Fruit fly (Drosophila melanogaster): ENCODE measurements around the gene CG42296.

CG42296 gene

dm6 chr2L:1989278-1989918 lies 46.4 kb downstream of the CG42296 start:
- TF ChIP-seq CG3032 (tag; optimal IDR thresholded peaks at IDR 0.05): no peak
- TF ChIP-seq ss (GFP tag; optimal IDR thresholded peaks at IDR 0.05): peak in 1 of 2 experiments; percentile 23
- peak; percentile 10 for TF ChIP-seq Smox (GFP tag; optimal IDR thresholded peaks at IDR 0.05)
- peak; percentile 26 for TF ChIP-seq CG31627 (GFP tag; optimal IDR thresholded peaks at IDR 0.05)
- TF ChIP-seq net (GFP tag; optimal IDR thresholded peaks at IDR 0.05): peak; percentile 23
- TF ChIP-seq Met (GFP tag; optimal IDR thresholded peaks at IDR 0.05): peak; percentile 37
- TF ChIP-seq OdsH (GFP tag; optimal IDR thresholded peaks at IDR 0.05): no peak
- peak; percentile 15 for TF ChIP-seq CG6808 (GFP tag; optimal IDR thresholded peaks at IDR 0.05)
- peak; percentile 59 for TF ChIP-seq vri (GFP tag; optimal IDR thresholded peaks at IDR 0.05)
- TF ChIP-seq CG3919 (GFP tag; optimal IDR thresholded peaks at IDR 0.05): no peak
- peak; percentile 90 for TF ChIP-seq Sox14 (GFP tag; optimal IDR thresholded peaks at IDR 0.05)
- TF ChIP-seq svp (GFP tag): peak; percentile 99
- TF ChIP-seq CG11902 (GFP tag; optimal IDR thresholded peaks at IDR 0.05): no peak
- TF ChIP-seq fkh (GFP tag; optimal IDR thresholded peaks at IDR 0.05): no peak
- TF ChIP-seq dsx (GFP tag; optimal IDR thresholded peaks at IDR 0.05; ENCODE audit: poor library complexity, severe bottlenecking): peak; percentile 11
- peak; percentile 13; the same call in 1 of the 3 replicates for TF ChIP-seq CG6163 (GFP tag; IDR thresholded peaks at IDR 0.05)
- TF ChIP-seq Sox102F (GFP tag; optimal IDR thresholded peaks at IDR 0.05): peak; percentile 35
- peak; percentile 35 for TF ChIP-seq Eip78C (GFP tag)
- TF ChIP-seq esn (GFP tag; optimal IDR thresholded peaks at IDR 0.05): peak; percentile 20
- peak; percentile 63 for TF ChIP-seq Eip93F (GFP tag; optimal IDR thresholded peaks at IDR 0.05)
- TF ChIP-seq fd59A (GFP tag; optimal IDR thresholded peaks at IDR 0.05): no peak
- TF ChIP-seq Hr38 (GFP tag; optimal IDR thresholded peaks at IDR 0.05): no peak

dm6 chr2L:1988192-1988561 lies 47.7 kb downstream of the CG42296 start, which contains the start of gene Npc2a:
Gene Npc2a, plus strand, starts transcription at chr2L:1988290.
- TF ChIP-seq Blimp-1 (GFP tag; optimal IDR thresholded peaks at IDR 0.05) (no peak), Eip78C (GFP tag) (peak; percentile 28), Met (GFP tag; optimal IDR thresholded peaks at IDR 0.05) (no peak), Hr4 (GFP tag; optimal IDR thresholded peaks at IDR 0.05) (no peak), svp (GFP tag) (peak; percentile 63), CG3919 (GFP tag; optimal IDR thresholded peaks at IDR 0.05) (peak; percentile 3), Sox15 (GFP tag; optimal IDR thresholded peaks at IDR 0.05) (no peak)

- TF ChIP-seq fd85E (GFP tag; optimal IDR thresholded peaks at IDR 0.05) (no peak), Hr39 (GFP tag; optimal IDR thresholded peaks at IDR 0.05) (peak; percentile 64), CG10631 (GFP tag; optimal IDR thresholded peaks at IDR 0.05) (peak; percentile 17), pdm3 (GFP tag; optimal IDR thresholded peaks at IDR 0.05) (peak; percentile 45), Lpt (GFP tag; optimal IDR thresholded peaks at IDR 0.05) (no peak), CG32006 (GFP tag; optimal IDR thresholded peaks at IDR 0.05) (peak; percentile 1), CG4318 (GFP tag; optimal IDR thresholded peaks at IDR 0.05) (no peak), lz (GFP tag; optimal IDR thresholded peaks at IDR 0.05) (no peak), salr (GFP tag; optimal IDR thresholded peaks at IDR 0.05) (peak in 1 of 2 experiments; percentile 36), eg (GFP tag; IDR thresholded peaks at IDR 0.05) (no peak), CG15336 (GFP tag; IDR thresholded peaks at IDR 0.05) (no peak), esn (GFP tag; optimal IDR thresholded peaks at IDR 0.05) (peak; percentile 4), Ets21C (GFP tag; optimal IDR thresholded peaks at IDR 0.05) (peak; percentile 33), svp (GFP tag) (peak; percentile 91), CG9139 (GFP tag; optimal IDR thresholded peaks at IDR 0.05) (peak; percentile 28), CG31627 (GFP tag; optimal IDR thresholded peaks at IDR 0.05) (peak; percentile 1), OdsH (GFP tag; optimal IDR thresholded peaks at IDR 0.05) (peak; percentile 45), CG6163 (GFP tag; IDR thresholded peaks at IDR 0.05) (peak; percentile 19; the same call in 2 of the 3 replicates), Met (GFP tag; optimal IDR thresholded peaks at IDR 0.05) (peak; percentile 47), dsx (GFP tag; optimal IDR thresholded peaks at IDR 0.05; ENCODE audit: poor library complexity, severe bottlenecking) (peak; percentile 22), Sox14 (GFP tag; optimal IDR thresholded peaks at IDR 0.05) (peak; percentile 64), Eip93F (GFP tag; optimal IDR thresholded peaks at IDR 0.05) (peak; percentile 38), CG34406 (GFP tag; optimal IDR thresholded peaks at IDR 0.05) (no peak), CG11294 (GFP tag; IDR thresholded peaks at IDR 0.05) (no peak), achi (GFP tag; optimal IDR thresholded peaks at IDR 0.05) (peak; percentile 31), Eip78C (GFP tag) (peak; percentile 56), ss (GFP tag; optimal IDR thresholded peaks at IDR 0.05) (peak in 1 of 2 experiments; percentile 22), CG6792 (GFP tag; optimal IDR thresholded peaks at IDR 0.05) (no peak)
Observed at dm6 chr2L:1987434-1988191, 48.2 kb downstream of the CG42296 start, which contains the start of gene Got2. Gene Got2, minus strand, starts transcription at chr2L:1987758.

Measured in whole organism, prepupa.